Fruit fly (Drosophila melanogaster) whole organism, prepupa: Measurements from ENCODE around the gene Oatp33Eb.

Experiments used
- Blimp-1 ChIP-seq: fragments of 200-800 bp; sonication (Bioruptor generic); optimal IDR thresholded peaks from 3 replicates; lab custom pipeline; 2017; ENCODE audit warnings: missing biosample characterization, missing genetic modification characterization, mild to moderate bottlenecking, moderate library complexity, missing genetic modification reagents
- CG10669 ChIP-seq: fragments of 200-800 bp; sonication (Bioruptor generic); optimal IDR thresholded peaks from 3 replicates; lab custom pipeline; 2018; ENCODE audit warnings: missing biosample characterization, mild to moderate bottlenecking, missing genetic modification characterization, moderate library complexity
- CG11902 ChIP-seq: fragments of 200-800 bp; sonication (Bioruptor generic); optimal IDR thresholded peaks from 3 replicates; lab custom pipeline; 2016; ENCODE audit warnings: missing biosample characterization, missing genetic modification characterization
- CG15336 ChIP-seq: fragments of 200-800 bp; sonication (Bioruptor generic); IDR thresholded peaks from 2 replicates; pipeline ENCODE4 v1.3.6; 2022; ENCODE audit warnings: missing biosample characterization, missing genetic modification characterization
- CG1621 ChIP-seq: fragments of 200-800 bp; sonication (Bioruptor generic); optimal IDR thresholded peaks from 3 replicates; lab custom pipeline; 2018; ENCODE audit warnings: missing biosample characterization, mild to moderate bottlenecking, missing genetic modification characterization
- CG31627 ChIP-seq: fragments of 200-800 bp; sonication (Bioruptor generic); optimal IDR thresholded peaks from 3 replicates; lab custom pipeline; 2016; ENCODE audit warnings: missing biosample characterization, missing genetic modification characterization
- CG32006 ChIP-seq: fragments of 200-800 bp; sonication (Bioruptor generic); optimal IDR thresholded peaks from 3 replicates; lab custom pipeline; 2017; ENCODE audit warnings: missing biosample characterization, mild to moderate bottlenecking, missing genetic modification characterization
- CG34406 ChIP-seq: fragments of 200-800 bp; sonication (Bioruptor generic); optimal IDR thresholded peaks from 3 replicates; lab custom pipeline; 2016; ENCODE audit warnings: missing biosample characterization, missing genetic modification characterization
- CG4318 ChIP-seq: fragments of 200-800 bp; sonication (Bioruptor generic); optimal IDR thresholded peaks from 3 replicates; lab custom pipeline; 2017; ENCODE audit warnings: missing biosample characterization, mild to moderate bottlenecking, missing genetic modification characterization
- CG6792 ChIP-seq: fragments of 200-800 bp; sonication (Bioruptor generic); optimal IDR thresholded peaks from 3 replicates; lab custom pipeline; 2016; ENCODE audit warnings: missing biosample characterization, missing genetic modification characterization
- CG6854 ChIP-seq: fragments of 200-800 bp; sonication (Bioruptor generic); optimal IDR thresholded peaks from 2 replicates; lab custom pipeline; 2017; ENCODE audit warnings: missing biosample characterization, mild to moderate bottlenecking, missing genetic modification characterization
- CG7368 ChIP-seq: fragments of 200-800 bp; sonication (Bioruptor generic); optimal IDR thresholded peaks from 3 replicates; lab custom pipeline; 2016; ENCODE audit warnings: missing biosample characterization, missing genetic modification characterization
- CG8119 ChIP-seq: fragments of 200-800 bp; sonication (Bioruptor generic); IDR thresholded peaks from 3 replicates; pipeline ENCODE4 v1.3.6; 2022; ENCODE audit warnings: missing biosample characterization, missing genetic modification characterization
- CG9139 ChIP-seq: fragments of 200-800 bp; sonication (Bioruptor generic); optimal IDR thresholded peaks from 3 replicates; lab custom pipeline; 2017; ENCODE audit warnings: missing biosample characterization, mild to moderate bottlenecking, missing genetic modification characterization
- Eip93F ChIP-seq: fragments of 200-800 bp; sonication (Bioruptor generic); optimal IDR thresholded peaks from 2 replicates; lab custom pipeline; 2016; ENCODE audit warnings: missing biosample characterization, mild to moderate bottlenecking, missing genetic modification characterization
- Ets96B ChIP-seq: fragments of 200-800 bp; optimal IDR thresholded peaks from 2 replicates; lab custom pipeline; 2019; ENCODE audit warnings: missing biosample characterization, mild to moderate bottlenecking, missing genetic modification characterization, moderate library complexity
- Gug ChIP-seq: fragments of 200-800 bp; sonication (Bioruptor generic); IDR thresholded peaks from 2 replicates; pipeline ENCODE4 v1.3.6; 2022; ENCODE audit warnings: missing biosample characterization, missing genetic modification characterization
- Lpt ChIP-seq: fragments of 200-800 bp; sonication (Bioruptor generic); optimal IDR thresholded peaks from 3 replicates; lab custom pipeline; 2016; ENCODE audit warnings: missing biosample characterization, missing genetic modification characterization
- OdsH ChIP-seq: fragments of 200-800 bp; sonication (Bioruptor generic); optimal IDR thresholded peaks from 3 replicates; lab custom pipeline; 2016; ENCODE audit warnings: missing biosample characterization, missing genetic modification characterization
- Smox ChIP-seq: fragments of 200-800 bp; sonication (Bioruptor generic); optimal IDR thresholded peaks from 3 replicates; lab custom pipeline; 2016; ENCODE audit warnings: missing biosample characterization, missing genetic modification characterization
- Sox102F ChIP-seq: fragments of 200-800 bp; sonication (Bioruptor generic); optimal IDR thresholded peaks from 2 replicates; lab custom pipeline; 2016; ENCODE audit warnings: missing biosample characterization, mild to moderate bottlenecking, missing genetic modification characterization
- Sox14 ChIP-seq: fragments of 200-800 bp; sonication (Bioruptor generic); optimal IDR thresholded peaks from 3 replicates; lab custom pipeline; 2016; ENCODE audit warnings: missing biosample characterization, missing genetic modification characterization
- achi ChIP-seq: fragments of 200-800 bp; sonication (Bioruptor generic); optimal IDR thresholded peaks from 3 replicates; lab custom pipeline; 2016; ENCODE audit warnings: missing biosample characterization, missing genetic modification characterization
- acj6 ChIP-seq: fragments of 200-800 bp; sonication (Bioruptor generic); optimal IDR thresholded peaks from 3 replicates; lab custom pipeline; 2016; ENCODE audit warnings: missing biosample characterization, missing genetic modification characterization
- cyc ChIP-seq: fragments of 200-800 bp; sonication (Bioruptor generic); optimal IDR thresholded peaks from 3 replicates; lab custom pipeline; 2016; ENCODE audit warnings: missing biosample characterization, missing genetic modification characterization
- dac ChIP-seq: fragments of 200-800 bp; sonication (Bioruptor generic); optimal IDR thresholded peaks from 2 replicates; lab custom pipeline; 2017; ENCODE audit warnings: missing biosample characterization, mild to moderate bottlenecking, missing genetic modification characterization
- dsx ChIP-seq: fragments of 200-800 bp; optimal IDR thresholded peaks from 3 replicates; lab custom pipeline; 2019; ENCODE audit warnings: missing biosample characterization, mild to moderate bottlenecking, missing genetic modification characterization, moderate library complexity; ENCODE audit not compliant: poor library complexity, severe bottlenecking
- eg ChIP-seq: fragments of 200-800 bp; sonication (Bioruptor generic); IDR thresholded peaks from 3 replicates; pipeline ENCODE4 v1.3.6; 2022; ENCODE audit warnings: missing biosample characterization, missing genetic modification characterization
- fd85E ChIP-seq: fragments of 200-800 bp; sonication (Bioruptor generic); optimal IDR thresholded peaks from 3 replicates; lab custom pipeline; 2016; ENCODE audit warnings: missing biosample characterization, missing genetic modification characterization
- fkh ChIP-seq: fragments of 200-800 bp; sonication (Bioruptor generic); optimal IDR thresholded peaks from 3 replicates; lab custom pipeline; 2017; ENCODE audit warnings: missing biosample characterization, mild to moderate bottlenecking, missing genetic modification characterization, moderate library complexity
- net ChIP-seq: fragments of 200-800 bp; sonication (Bioruptor generic); optimal IDR thresholded peaks from 3 replicates; lab custom pipeline; 2016; ENCODE audit warnings: missing biosample characterization, missing genetic modification characterization
- spab ChIP-seq: fragments of 200-800 bp; sonication (Bioruptor generic); optimal IDR thresholded peaks from 2 replicates; lab custom pipeline; 2017; ENCODE audit warnings: missing biosample characterization, mild to moderate bottlenecking, missing genetic modification characterization, missing genetic modification reagents
- ss ChIP-seq, 2 experiments: fragments of 200-800 bp; sonication (Bioruptor generic); optimal IDR thresholded peaks; 2 replicates in 1 of 2; 3 replicates in 1 of 2; lab custom pipeline; 2017 to 2018; ENCODE audit warnings: mild to moderate bottlenecking in 2 of 2, missing biosample characterization in 2 of 2, missing genetic modification characterization in 2 of 2, moderate library complexity in 1 of 2
- svp ChIP-seq: fragments of 200-800 bp; sonication (Bioruptor generic); peaks from one replicate; lab custom pipeline; 2016; ENCODE audit warnings: missing biosample characterization, missing genetic modification characterization
- vri ChIP-seq: fragments of 200-800 bp; sonication (Bioruptor generic); optimal IDR thresholded peaks from 3 replicates; lab custom pipeline; 2016; ENCODE audit warnings: missing biosample characterization, mild to moderate bottlenecking, missing genetic modification characterization

The Oatp33Eb gene

DNA sequence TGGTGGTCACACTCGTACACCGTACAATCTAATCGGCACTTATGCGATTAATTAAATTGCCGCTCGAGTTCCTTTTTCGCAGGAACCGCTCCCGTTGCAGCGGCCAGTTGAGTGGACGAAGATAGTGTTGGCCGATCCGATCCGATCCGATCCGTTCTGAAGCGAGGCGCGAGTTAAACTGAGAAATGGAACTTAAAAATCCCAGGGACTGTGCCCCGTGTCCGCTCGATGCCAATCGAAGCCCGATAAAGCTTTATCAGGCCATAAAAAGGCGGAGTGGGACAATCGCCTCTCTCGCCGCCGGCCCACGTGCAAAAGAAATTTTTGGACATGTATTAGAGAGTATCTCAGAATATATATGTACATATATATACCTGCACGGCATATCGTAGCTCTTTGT, 2.5 kb upstream of the Oatp33Eb start, which contains the start of gene Oatp33Ea:
Gene Oatp33Ea, minus strand, starts transcription at position 182 of the 400 bp plus-strand sequence.
- TF ChIP-seq achi (GFP tag; lab: Kevin White, UChicago) (no peak), Sox14 (peak; percentile 2), vri (GFP tag; lab: Kevin White, UChicago) (peak; percentile 18), CG1621 (tag; lab: Kevin White, UChicago) (no peak), Lpt (GFP tag; lab: Kevin White, UChicago) (no peak)

DNA sequence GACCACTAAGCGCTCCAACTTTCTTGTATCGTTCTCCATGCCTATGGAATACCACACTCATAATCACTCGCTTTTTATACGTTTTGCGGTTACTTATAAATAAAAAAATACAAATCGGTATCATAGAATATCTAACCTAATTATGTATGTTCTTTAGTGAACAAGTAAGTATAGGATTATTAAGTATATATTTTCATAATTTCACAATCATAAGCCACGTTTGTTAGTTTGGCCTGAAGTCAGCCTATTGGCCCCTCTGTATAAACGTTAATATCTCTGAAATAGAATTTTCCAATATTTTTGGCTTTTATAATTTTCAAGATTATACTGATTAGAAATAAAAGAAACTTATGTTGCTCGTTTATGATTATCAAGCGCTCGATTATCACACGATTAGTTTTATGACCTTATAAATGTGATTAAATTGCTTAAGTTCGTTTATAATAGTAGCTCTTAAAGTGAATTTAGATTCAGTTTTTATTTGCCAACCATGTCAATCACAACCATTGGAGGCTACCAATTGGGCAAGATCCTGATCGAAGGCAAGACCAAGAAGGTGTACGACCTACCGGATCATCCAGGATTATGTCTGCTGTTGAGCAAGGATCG, 5.0 kb downstream of the Oatp33Eb start, which contains the start of gene CG5418:
Gene CG5418, minus strand, starts transcription at position 51 of the 609 bp plus-strand sequence.
- no peak for TF ChIP-seq eg (GFP tag; lab: Robert Waterston, UW)
- TF ChIP-seq Ets96B = no peak
- TF ChIP-seq CG1621 (tag; lab: Kevin White, UChicago) = no peak
- TF ChIP-seq CG31627 = no peak
- no peak for TF ChIP-seq CG4318 (GFP tag; lab: Kevin White, UChicago)
- TF ChIP-seq Sox102F (GFP tag; lab: Kevin White, UChicago) = no peak
- no peak for TF ChIP-seq CG6854 (GFP tag; lab: Kevin White, UChicago)
- no peak for TF ChIP-seq cyc
- TF ChIP-seq Eip93F = no peak
- no peak for TF ChIP-seq CG10669 (GFP tag; lab: Kevin White, UChicago)
- TF ChIP-seq OdsH (GFP tag; lab: Kevin White, UChicago) = no peak
- TF ChIP-seq CG9139 (GFP tag; lab: Kevin White, UChicago) = no peak
- no peak for TF ChIP-seq acj6 (GFP tag; lab: Kevin White, UChicago)
- no peak for TF ChIP-seq net
- TF ChIP-seq CG11902 (GFP tag; lab: Kevin White, UChicago) = no peak
- no peak for TF ChIP-seq CG6792 (GFP tag; lab: Kevin White, UChicago)
- TF ChIP-seq fd85E (GFP tag; lab: Kevin White, UChicago) = no peak
- TF ChIP-seq vri (GFP tag; lab: Kevin White, UChicago) = no peak

DNA sequence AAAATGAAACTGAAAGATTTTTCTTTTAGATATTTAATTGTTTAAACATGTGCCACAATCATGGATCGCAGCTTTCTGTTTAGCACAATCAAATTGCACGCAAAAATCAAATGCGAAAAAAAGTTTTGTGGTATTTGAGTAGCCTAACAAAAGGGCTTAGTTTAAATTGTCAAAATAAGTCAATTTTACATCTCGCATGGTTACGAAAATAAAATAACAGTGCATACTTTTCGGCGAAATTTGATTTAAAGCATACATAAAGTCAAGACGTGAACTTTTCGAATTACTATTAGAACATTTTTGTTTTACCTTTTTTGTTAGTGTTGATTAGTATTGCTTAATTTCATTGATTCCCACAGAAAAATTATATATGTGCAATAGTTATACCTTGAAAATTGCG, 6.8 kb downstream of the Oatp33Eb start:
- TF ChIP-seq CG15336 (GFP tag; lab: Robert Waterston, UW) (no peak), svp (GFP tag; lab: Kevin White, UChicago) (peak; percentile 0)

DNA sequence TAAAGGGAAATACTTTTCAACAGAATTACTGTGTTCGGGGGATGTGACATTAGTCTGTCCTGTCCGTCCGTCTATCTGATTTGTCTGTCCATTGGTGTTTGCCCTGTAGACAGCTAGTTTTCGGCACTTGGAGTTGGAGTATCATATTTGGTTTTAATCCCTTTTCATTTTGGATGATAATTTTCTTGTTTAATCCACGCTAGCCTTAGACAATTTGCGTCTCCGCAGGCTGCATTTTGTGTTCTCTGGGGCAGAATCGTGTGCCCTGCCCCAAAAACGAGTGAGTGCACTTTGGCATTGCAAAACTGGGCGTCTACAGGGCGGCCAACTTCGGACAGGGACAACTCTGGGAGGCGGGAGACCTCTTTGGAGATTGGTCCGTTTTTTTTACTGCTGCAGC, 7.5 kb downstream of the Oatp33Eb start:
- TF ChIP-seq CG34406 (GFP tag; lab: Kevin White, UChicago) (no peak), Ets96B (no peak), CG11902 (GFP tag; lab: Kevin White, UChicago) (no peak), achi (GFP tag; lab: Kevin White, UChicago) (no peak), ss (GFP tag; optimal IDR thresholded peaks at IDR 0.05; lab: Kevin White, UChicago) (no peak), Gug (no peak), Sox102F (GFP tag; lab: Kevin White, UChicago) (no peak), Lpt (GFP tag; lab: Kevin White, UChicago) (no peak), Blimp-1 (GFP tag; lab: Kevin White, UChicago) (no peak), CG7368 (GFP tag; lab: Kevin White, UChicago) (no peak), Smox (GFP tag; lab: Kevin White, UChicago) (no peak), CG32006 (no peak), spab (no peak)

DNA sequence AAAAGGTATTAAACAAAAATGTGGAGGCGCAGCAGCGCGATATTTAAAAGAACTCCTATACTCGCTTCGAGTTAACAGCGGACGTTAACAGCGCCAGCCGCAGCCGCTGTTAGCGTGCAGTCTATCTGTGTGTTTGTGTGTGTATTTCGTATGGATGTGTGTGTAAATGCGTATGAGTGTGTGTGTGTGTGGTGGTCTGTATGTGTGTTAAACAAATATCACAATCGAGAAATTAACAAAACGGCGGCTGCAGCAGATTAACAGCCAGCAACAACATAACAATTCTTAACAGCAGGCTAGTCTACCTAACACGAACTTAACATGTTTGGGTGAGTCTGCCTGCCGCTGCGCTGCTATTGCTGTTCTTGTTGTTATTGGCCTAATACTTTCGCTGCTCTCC, 8.9 kb downstream of the Oatp33Eb start:
- TF ChIP-seq CG11902 (GFP tag; lab: Kevin White, UChicago) = no peak
- TF ChIP-seq CG8119 = no peak
- no peak for TF ChIP-seq CG10669 (GFP tag; lab: Kevin White, UChicago)
- TF ChIP-seq dac (GFP tag; lab: Kevin White, UChicago) = no peak
- TF ChIP-seq dsx = peak; percentile 12
- peak; percentile 84 for TF ChIP-seq fkh (GFP tag; lab: Kevin White, UChicago)
- no peak for TF ChIP-seq Blimp-1 (GFP tag; lab: Kevin White, UChicago)
- peak in 1 of 2 experiments; percentile 43 for TF ChIP-seq ss (GFP tag; optimal IDR thresholded peaks at IDR 0.05; lab: Kevin White, UChicago)
